Fruit fly (Drosophila melanogaster) whole organism, embryonic: ENCODE results near the gene CG42340.

ENCODE experiments used
- Aef1 ChIP-seq: fragments of 200-800 bp; sonication (Bioruptor generic); IDR thresholded peaks from 3 replicates; pipeline ENCODE4 v1.3.6; 2022; ENCODE audit warnings: missing biosample characterization, missing genetic modification characterization
- Atf-2 ChIP-seq: fragments of 200-800 bp; sonication (Bioruptor generic); optimal IDR thresholded peaks from 2 replicates; lab custom pipeline; 2016; ENCODE audit warnings: missing biosample characterization, missing genetic modification characterization
- CG10274 ChIP-seq: fragments of 200-800 bp; sonication (Bioruptor generic); optimal IDR thresholded peaks from 3 replicates; lab custom pipeline; 2017; ENCODE audit warnings: missing biosample characterization, mild to moderate bottlenecking, missing genetic modification characterization
- CG10431 ChIP-seq: fragments of 200-800 bp; sonication (Bioruptor generic); optimal IDR thresholded peaks from 3 replicates; lab custom pipeline; 2018; ENCODE audit warnings: missing biosample characterization, mild to moderate bottlenecking, missing genetic modification characterization
- CG10462 ChIP-seq: fragments of 200-800 bp; sonication (Bioruptor generic); optimal IDR thresholded peaks from 2 replicates; lab custom pipeline; 2016; ENCODE audit warnings: missing biosample characterization, missing genetic modification characterization
- CG10654 ChIP-seq: fragments of 200-800 bp; sonication (Bioruptor generic); optimal IDR thresholded peaks from 2 replicates; lab custom pipeline; 2016; ENCODE audit warnings: missing biosample characterization, missing genetic modification characterization
- CG11695 ChIP-seq: fragments of 200-800 bp; sonication (Bioruptor generic); IDR thresholded peaks from 3 replicates; pipeline ENCODE4 v1.3.6; 2022; ENCODE audit warnings: missing biosample characterization, missing genetic modification characterization
- CG11696 ChIP-seq: fragments of 200-800 bp; sonication (Bioruptor generic); IDR thresholded peaks from 2 replicates; pipeline ENCODE4 v1.3.6; 2022; ENCODE audit warnings: missing biosample characterization, missing genetic modification characterization
- CG12391 ChIP-seq: fragments of 200-800 bp; sonication (Bioruptor generic); optimal IDR thresholded peaks from 3 replicates; lab custom pipeline; 2018; ENCODE audit warnings: missing biosample characterization, mild to moderate bottlenecking, missing genetic modification characterization, moderate library complexity
- CG12942 ChIP-seq: fragments of 200-800 bp; sonication (Bioruptor generic); optimal IDR thresholded peaks from 3 replicates; lab custom pipeline; 2016; ENCODE audit warnings: missing biosample characterization, missing genetic modification characterization
- CG15269 ChIP-seq: fragments of 200-800 bp; sonication (Bioruptor generic); optimal IDR thresholded peaks from 2 replicates; lab custom pipeline; 2018; ENCODE audit warnings: missing biosample characterization, mild to moderate bottlenecking, missing genetic modification characterization, moderate library complexity
- CG17361 ChIP-seq: fragments of 200-800 bp; sonication (Bioruptor generic); IDR thresholded peaks from 3 replicates; pipeline ENCODE4 v1.3.6; 2022; ENCODE audit warnings: missing biosample characterization, missing genetic modification characterization
- CG17385 ChIP-seq: fragments of 200-800 bp; sonication (Bioruptor generic); optimal IDR thresholded peaks from 3 replicates; lab custom pipeline; 2018; ENCODE audit warnings: missing biosample characterization, mild to moderate bottlenecking, missing genetic modification characterization
- CG18262 ChIP-seq: fragments of 200-800 bp; optimal IDR thresholded peaks from 3 replicates; lab custom pipeline; 2019; ENCODE audit warnings: missing biosample characterization, mild to moderate bottlenecking, missing genetic modification characterization, moderate library complexity
- CG34422 ChIP-seq: fragments of 200-800 bp; sonication (Bioruptor generic); IDR thresholded peaks from 3 replicates; pipeline ENCODE4 v1.3.6; 2022; ENCODE audit warnings: missing biosample characterization, missing genetic modification characterization
- CG7357 ChIP-seq: fragments of 200-800 bp; sonication (Bioruptor generic); IDR thresholded peaks from 3 replicates; pipeline ENCODE4 v1.3.6; 2022; ENCODE audit warnings: missing biosample characterization, missing genetic modification characterization
- CG7928 ChIP-seq: fragments of 200-800 bp; sonication (Bioruptor generic); optimal IDR thresholded peaks from 2 replicates; lab custom pipeline; 2017; ENCODE audit warnings: missing biosample characterization, mild to moderate bottlenecking, missing genetic modification characterization
- CG7987 ChIP-seq: fragments of 200-800 bp; sonication (Bioruptor generic); optimal IDR thresholded peaks from 2 replicates; lab custom pipeline; 2018; ENCODE audit warnings: missing biosample characterization, mild to moderate bottlenecking, missing genetic modification characterization, moderate library complexity
- CG9437 ChIP-seq: fragments of 200-800 bp; sonication (Bioruptor generic); optimal IDR thresholded peaks from 2 replicates; lab custom pipeline; 2018; ENCODE audit warnings: missing biosample characterization, mild to moderate bottlenecking, missing genetic modification characterization
- Doc2 ChIP-seq: fragments of 200-800 bp; sonication (Bioruptor generic); IDR thresholded peaks from 2 replicates; pipeline ENCODE4 v1.3.6; 2022; ENCODE audit warnings: missing biosample characterization, missing genetic modification characterization
- Hey ChIP-seq: fragments of 200-800 bp; sonication (Bioruptor generic); optimal IDR thresholded peaks from 3 replicates; lab custom pipeline; 2018; ENCODE audit warnings: missing biosample characterization, mild to moderate bottlenecking, missing genetic modification characterization
- PHDP ChIP-seq: fragments of 200-800 bp; sonication (Bioruptor generic); optimal IDR thresholded peaks from 3 replicates; lab custom pipeline; 2018; ENCODE audit warnings: missing biosample characterization, mild to moderate bottlenecking, missing genetic modification characterization, moderate library complexity
- Taf1 ChIP-seq: fragments of 200-800 bp; sonication (Bioruptor generic); IDR thresholded peaks from 2 replicates; pipeline ENCODE4 v1.3.6; 2022; ENCODE audit warnings: missing biosample characterization, missing genetic modification characterization
- ara ChIP-seq: fragments of 200-800 bp; sonication (Bioruptor generic); IDR thresholded peaks from 2 replicates; pipeline ENCODE4 v1.3.6; 2022; ENCODE audit warnings: missing biosample characterization, missing genetic modification characterization
- bbx ChIP-seq: fragments of 200-800 bp; sonication (Bioruptor generic); IDR thresholded peaks from 2 replicates; pipeline ENCODE4 v1.3.6; 2022; ENCODE audit warnings: missing biosample characterization, missing genetic modification characterization; ENCODE audit not compliant: partially characterized antibody
- bowl ChIP-seq: fragments of 200-800 bp; sonication (Bioruptor generic); IDR thresholded peaks from 2 replicates; pipeline ENCODE4 v1.3.6; 2022; ENCODE audit warnings: missing biosample characterization, missing genetic modification characterization
- bsh ChIP-seq, 2 experiments: fragments of 200-800 bp; sonication (Bioruptor generic); optimal IDR thresholded peaks; 2 replicates each; lab custom pipeline; 2017 to 2018; ENCODE audit warnings: mild to moderate bottlenecking in 2 of 2, missing biosample characterization in 2 of 2, missing genetic modification characterization in 2 of 2, moderate library complexity in 1 of 2
- chif ChIP-seq, 2 experiments: fragments of 200-800 bp; sonication (Bioruptor generic); optimal IDR thresholded peaks; 3 replicates each; lab custom pipeline; 2016; ENCODE audit warnings: missing biosample characterization in 2 of 2, missing genetic modification characterization in 2 of 2
- dan ChIP-seq: fragments of 200-800 bp; sonication (Bioruptor generic); IDR thresholded peaks from 2 replicates; pipeline ENCODE4 v1.3.6; 2022; ENCODE audit warnings: missing biosample characterization, missing genetic modification characterization
- dysf ChIP-seq: fragments of 200-800 bp; sonication (Bioruptor generic); IDR thresholded peaks from 3 replicates; pipeline ENCODE4 v1.3.6; 2022; ENCODE audit warnings: missing biosample characterization, missing genetic modification characterization
- eve ChIP-seq, 2 experiments: fragments of >200 bp; optimal IDR thresholded peaks; 2 replicates each; lab custom pipeline; 2017; ENCODE audit warnings: missing biosample characterization in 2 of 2, missing genetic modification characterization in 2 of 2
- eyg ChIP-seq: fragments of 200-800 bp; sonication (Bioruptor generic); optimal IDR thresholded peaks from 3 replicates; lab custom pipeline; 2016; ENCODE audit warnings: missing biosample characterization, missing genetic modification characterization
- fd3F ChIP-seq: fragments of 200-800 bp; sonication (Bioruptor generic); optimal IDR thresholded peaks from 2 replicates; lab custom pipeline; 2018; ENCODE audit warnings: missing biosample characterization, mild to moderate bottlenecking, missing genetic modification characterization, moderate library complexity
- gem ChIP-seq: fragments of 200-800 bp; sonication (Bioruptor generic); optimal IDR thresholded peaks from 2 replicates; lab custom pipeline; 2019; ENCODE audit warnings: missing biosample characterization, mild to moderate bottlenecking, missing genetic modification characterization, moderate library complexity
- gfzf ChIP-seq: fragments of 200-800 bp; sonication (Bioruptor generic); optimal IDR thresholded peaks from 2 replicates; lab custom pipeline; 2016; ENCODE audit warnings: missing biosample characterization, mild to moderate bottlenecking, missing genetic modification characterization, moderate library complexity
- mld ChIP-seq: fragments of 200-800 bp; sonication (Bioruptor generic); IDR thresholded peaks from 3 replicates; pipeline ENCODE4 v1.3.6; 2022; ENCODE audit warnings: missing biosample characterization, missing genetic modification characterization; ENCODE audit not compliant: partially characterized antibody
- nau ChIP-seq: fragments of 200-800 bp; sonication (Bioruptor generic); optimal IDR thresholded peaks from 3 replicates; lab custom pipeline; 2017; ENCODE audit warnings: missing biosample characterization, mild to moderate bottlenecking, missing genetic modification characterization, missing genetic modification reagents
- pan ChIP-seq, 4 experiments: fragments of >200 bp in 3 of 4; fragments of 200-800 bp in 1 of 4; sonication (Bioruptor generic) in 1 of 4; optimal IDR thresholded peaks in 3 of 4; IDR thresholded peaks in 1 of 4; 2 replicates each; pipeline versions ENCODE4 v1.3.6 to Lab custom; 2017 to 2022; ENCODE audit warnings: missing biosample characterization in 2 of 4, missing genetic modification characterization in 2 of 4, mixed read lengths in 1 of 4
- ranshi ChIP-seq: fragments of 200-800 bp; sonication (Bioruptor generic); IDR thresholded peaks from 2 replicates; pipeline ENCODE4 v1.3.6; 2022; ENCODE audit warnings: missing biosample characterization, missing genetic modification characterization
- repo ChIP-seq: fragments of 200-800 bp; sonication (Bioruptor generic); optimal IDR thresholded peaks from 2 replicates; lab custom pipeline; 2016; ENCODE audit warnings: missing biosample characterization, missing genetic modification characterization
- sd ChIP-seq: fragments of 200-800 bp; sonication (Bioruptor generic); optimal IDR thresholded peaks from 3 replicates; lab custom pipeline; 2018; ENCODE audit warnings: missing biosample characterization, mild to moderate bottlenecking, missing genetic modification characterization, moderate library complexity
- tap ChIP-seq: fragments of 200-800 bp; optimal IDR thresholded peaks from 3 replicates; lab custom pipeline; 2019; ENCODE audit warnings: missing biosample characterization, mild to moderate bottlenecking, missing genetic modification characterization, moderate library complexity
- trem ChIP-seq: fragments of 200-800 bp; optimal IDR thresholded peaks from 3 replicates; lab custom pipeline; 2019; ENCODE audit warnings: missing biosample characterization, mild to moderate bottlenecking, missing genetic modification characterization, moderate library complexity
- tup ChIP-seq: fragments of 200-800 bp; sonication (Bioruptor generic); optimal IDR thresholded peaks from 2 replicates; lab custom pipeline; 2016; ENCODE audit warnings: missing biosample characterization, mild to moderate bottlenecking, missing genetic modification characterization, moderate library complexity
- wor ChIP-seq: fragments of 200-800 bp; sonication (Bioruptor generic); IDR thresholded peaks from 2 replicates; pipeline ENCODE4 v1.3.6; 2022; ENCODE audit warnings: missing biosample characterization, missing genetic modification characterization
- z ChIP-seq: fragments of 200-800 bp; sonication (Bioruptor generic); IDR thresholded peaks from 3 replicates; pipeline ENCODE4 v1.3.6; 2022; ENCODE audit warnings: missing biosample characterization, missing genetic modification characterization

CG42340 gene

DNA sequence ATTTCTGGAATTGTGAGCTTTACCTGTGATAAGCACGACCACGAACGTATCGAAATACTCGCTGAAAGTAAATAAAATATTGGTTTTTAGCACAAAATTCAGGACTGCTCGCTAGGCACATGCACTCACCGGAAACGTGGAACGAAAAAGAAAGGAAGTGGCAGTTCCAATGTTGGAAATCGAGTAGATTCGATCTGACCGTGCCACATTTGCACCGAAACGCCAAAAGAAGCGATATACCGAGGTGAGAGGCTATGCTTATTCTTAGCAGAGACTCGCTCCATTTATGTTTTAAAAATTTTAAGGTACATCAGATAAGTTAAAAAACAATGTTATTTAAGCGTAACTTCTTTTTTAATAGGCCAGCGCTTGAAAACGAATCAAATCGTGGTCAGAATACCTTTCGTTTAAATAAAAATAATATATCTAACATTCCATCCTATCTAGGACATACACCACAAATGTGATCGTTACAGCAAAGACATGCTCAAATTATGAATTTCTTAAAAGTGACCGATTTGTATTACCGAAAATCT is 9.0 kb upstream of the CG42340 start, which contains the start of gene RpL7A (continued):
- TF ChIP-seq ranshi (GFP tag; lab: Robert Waterston, UW) (peak; percentile 71), fd3F (no peak), gfzf (GFP tag; lab: Kevin White, UChicago) (peak; percentile 79), gem (tag; lab: Kevin White, UChicago) (no peak), bowl (no peak), tap (tag; lab: Kevin White, UChicago) (peak; percentile 2), dan (no peak), pan (optimal IDR thresholded peaks at IDR 0.05; lab: Kevin White, UChicago) (no peak), pan (GFP tag; optimal IDR thresholded peaks at IDR 0.05 in 1 of 2, IDR thresholded peaks at IDR 0.05 in 1 of 2) (peak in 1 of 2 experiments; percentile 52), eyg (GFP tag; lab: Kevin White, UChicago) (peak; percentile 47), CG11696 (GFP tag; lab: Robert Waterston, UW) (peak; percentile 47; the same call in 1 of the 2 replicates), trem (peak; percentile 25), CG10431 (GFP tag; lab: Kevin White, UChicago) (peak; percentile 81), CG10274 (GFP tag; lab: Kevin White, UChicago) (peak; percentile 52), CG7987 (GFP tag; lab: Kevin White, UChicago) (peak; percentile 89), Aef1 (no peak; the same call in 2 of the 3 replicates), Taf1 (GFP tag; lab: Robert Waterston, UW) (no peak; the same call in 1 of the 2 replicates), dysf (GFP tag; lab: Robert Waterston, UW) (peak; percentile 54; the same call in 2 of the 3 replicates), sd (no peak), Atf-2 (GFP tag; lab: Kevin White, UChicago) (no peak), nau (GFP tag; lab: Kevin White, UChicago) (peak; percentile 57), CG9437 (GFP tag; lab: Kevin White, UChicago) (peak; percentile 53), CG15269 (tag; lab: Kevin White, UChicago) (peak; percentile 38), CG34422 (GFP tag; lab: Robert Waterston, UW) (peak; percentile 65; the same call in 2 of the 3 replicates), CG12942 (GFP tag; lab: Kevin White, UChicago) (no peak), repo (peak; percentile 51), CG7357 (GFP tag; lab: Robert Waterston, UW) (0 out of 3 replicates have a peak, but pooled peaks have one; percentile 10), mld (GFP tag; lab: Robert Waterston, UW) (no peak), CG12391 (tag; lab: Kevin White, UChicago) (peak; percentile 12), CG11695 (GFP tag; lab: Robert Waterston, UW) (no peak), chif (GFP tag; optimal IDR thresholded peaks at IDR 0.05; lab: Kevin White, UChicago) (peak; percentile 17 to 46), CG10654 (peak; percentile 39), PHDP (tag; lab: Kevin White, UChicago) (peak; percentile 67), tup (GFP tag; lab: Kevin White, UChicago) (no peak)

dm6 chrX:6529179-6529766 is 5.2 kb upstream of the CG42340 start:
- no peak for TF ChIP-seq CG7928
- TF ChIP-seq wor (GFP tag; lab: Robert Waterston, UW), result no peak
- no peak for TF ChIP-seq ara
- no peak for TF ChIP-seq CG17361 (GFP tag; lab: Robert Waterston, UW)
- no peak for TF ChIP-seq Doc2 (GFP tag; lab: Robert Waterston, UW)
- no peak for TF ChIP-seq CG18262 (tag; lab: Kevin White, UChicago)
- TF ChIP-seq Hey (tag; lab: Kevin White, UChicago), result no peak
- no peak for TF ChIP-seq bsh (GFP tag; optimal IDR thresholded peaks at IDR 0.05; lab: Kevin White, UChicago)
- TF ChIP-seq CG10462 (GFP tag; lab: Kevin White, UChicago), result no peak
- TF ChIP-seq CG11695 (GFP tag; lab: Robert Waterston, UW), result peak; percentile 63
- TF ChIP-seq CG17385 (GFP tag; lab: Kevin White, UChicago), result no peak
- TF ChIP-seq eve (GFP tag; optimal IDR thresholded peaks at IDR 0.05; lab: Kevin White, UChicago), result no peak
- peak; percentile 51; the same call in 1 of the 3 replicates for TF ChIP-seq z (GFP tag; lab: Robert Waterston, UW)
- TF ChIP-seq bbx (GFP tag; lab: Robert Waterston, UW), result no peak
- TF ChIP-seq, all 482 proteins: peak for 2
